Worm (Caenorhabditis elegans): ENCODE results near the gene R07E4.1.

- TF ChIP-seq pha-4 (GFP tag; IDR thresholded peaks at IDR 0.05) (no peak), pha-4 (tag; optimal IDR thresholded peaks at IDR 0.05) (no peak), mep-1 (tag; optimal IDR thresholded peaks at IDR 0.05) (no peak), nhr-6 (tag; optimal IDR thresholded peaks at IDR 0.05) (no peak), unc-39 (tag; optimal IDR thresholded peaks at IDR 0.05) (no peak), F44E2.7 (GFP tag; IDR thresholded peaks at IDR 0.05) (no peak), lin-15B (tag; optimal IDR thresholded peaks at IDR 0.05) (no peak), unc-130 (GFP tag; optimal IDR thresholded peaks at IDR 0.05) (no peak), zag-1 (tag; optimal IDR thresholded peaks at IDR 0.05) (no peak), ztf-11 (tag; optimal IDR thresholded peaks at IDR 0.05) (no peak), egl-27 (tag; optimal IDR thresholded peaks at IDR 0.05) (no peak)
Observed at ce11 chrX:5995613-5996206, 36.8 kb downstream of the R07E4.1 start, which contains the start of gene inx-3.

All from whole organism, L4 larva.